Fruit fly (Drosophila melanogaster) whole organism, embryonic: ENCODE measurements around the gene Kr-h2.
A peak's percentile ranks its signal among the peaks of the same experiment; 100 is the strongest.

Experiments used
- CG10366 ChIP-seq: fragments of 200-800 bp; sonication (Bioruptor generic); IDR thresholded peaks from 2 replicates; pipeline ENCODE4 v1.3.6; 2022; ENCODE audit warnings: missing biosample characterization, missing genetic modification characterization
- CG11247 ChIP-seq: fragments of 200-800 bp; sonication (Bioruptor generic); IDR thresholded peaks from 2 replicates; pipeline ENCODE4 v1.3.6; 2022; ENCODE audit warnings: missing biosample characterization, missing genetic modification characterization
- CG12299 ChIP-seq: fragments of 200-800 bp; sonication (Bioruptor generic); optimal IDR thresholded peaks from 2 replicates; lab custom pipeline; 2018; ENCODE audit warnings: missing biosample characterization, mild to moderate bottlenecking, missing genetic modification characterization
- CG13624 ChIP-seq: fragments of 200-800 bp; sonication (Bioruptor generic); optimal IDR thresholded peaks from 2 replicates; lab custom pipeline; 2016; ENCODE audit warnings: missing biosample characterization, missing genetic modification characterization
- CG17385 ChIP-seq: fragments of 200-800 bp; sonication (Bioruptor generic); optimal IDR thresholded peaks from 3 replicates; lab custom pipeline; 2018; ENCODE audit warnings: missing biosample characterization, mild to moderate bottlenecking, missing genetic modification characterization
- CG17912 ChIP-seq: fragments of 200-800 bp; sonication (Bioruptor generic); optimal IDR thresholded peaks from 2 replicates; lab custom pipeline; 2018; ENCODE audit warnings: missing biosample characterization, mild to moderate bottlenecking, missing genetic modification characterization
- CG1832 ChIP-seq: fragments of 200-800 bp; sonication (Bioruptor generic); optimal IDR thresholded peaks from 2 replicates; lab custom pipeline; 2017; ENCODE audit warnings: missing biosample characterization, mild to moderate bottlenecking, missing genetic modification characterization, inconsistent platforms
- CG2120 ChIP-seq: fragments of 200-800 bp; sonication (Bioruptor generic); optimal IDR thresholded peaks from 3 replicates; lab custom pipeline; 2016; ENCODE audit warnings: missing biosample characterization, missing genetic modification characterization
- CG3163 ChIP-seq: fragments of 200-800 bp; sonication (Bioruptor generic); optimal IDR thresholded peaks from 3 replicates; lab custom pipeline; 2016; ENCODE audit warnings: missing biosample characterization, missing genetic modification characterization
- CG4424 ChIP-seq: fragments of 200-800 bp; sonication (Bioruptor generic); optimal IDR thresholded peaks from 3 replicates; lab custom pipeline; 2016; ENCODE audit warnings: missing biosample characterization, missing genetic modification characterization
- CG4730 ChIP-seq: fragments of 200-800 bp; sonication (Bioruptor generic); IDR thresholded peaks from 2 replicates; pipeline ENCODE4 v1.3.6; 2022; ENCODE audit warnings: missing biosample characterization, missing genetic modification characterization
- CG8359 ChIP-seq: fragments of 200-800 bp; sonication (Bioruptor generic); optimal IDR thresholded peaks from 2 replicates; lab custom pipeline; 2017; ENCODE audit warnings: missing biosample characterization, mild to moderate bottlenecking, missing genetic modification characterization, borderline replicate concordance
- CG8388 ChIP-seq: fragments of 200-800 bp; sonication (Bioruptor generic); optimal IDR thresholded peaks from 2 replicates; lab custom pipeline; 2019; ENCODE audit warnings: missing biosample characterization, mild to moderate bottlenecking, missing genetic modification characterization, moderate library complexity
- CG9609 ChIP-seq: fragments of 200-800 bp; sonication (Bioruptor generic); optimal IDR thresholded peaks from 3 replicates; lab custom pipeline; 2016; ENCODE audit warnings: missing biosample characterization, missing genetic modification characterization
- CG9876 ChIP-seq: fragments of 200-800 bp; sonication (Bioruptor generic); optimal IDR thresholded peaks from 2 replicates; lab custom pipeline; 2016; ENCODE audit warnings: missing biosample characterization, missing genetic modification characterization
- CG9932 ChIP-seq: fragments of 200-800 bp; sonication (Bioruptor generic); IDR thresholded peaks from 2 replicates; pipeline ENCODE4 v1.3.6; 2022; ENCODE audit warnings: missing biosample characterization, missing genetic modification characterization
- D19A ChIP-seq: fragments of 200-800 bp; optimal IDR thresholded peaks from 3 replicates; lab custom pipeline; 2019; ENCODE audit warnings: missing biosample characterization, mild to moderate bottlenecking, missing genetic modification characterization, moderate library complexity
- Dad ChIP-seq: fragments of 200-800 bp; sonication (Bioruptor generic); optimal IDR thresholded peaks from 3 replicates; lab custom pipeline; 2016; ENCODE audit warnings: missing biosample characterization, missing genetic modification characterization
- ERR ChIP-seq: fragments of 200-800 bp; sonication (Bioruptor generic); optimal IDR thresholded peaks from 2 replicates; lab custom pipeline; 2016; ENCODE audit warnings: missing biosample characterization, missing genetic modification characterization
- Elba2 ChIP-seq: fragments of 200-800 bp; sonication (Bioruptor generic); optimal IDR thresholded peaks from 3 replicates; lab custom pipeline; 2016; ENCODE audit warnings: missing biosample characterization, missing genetic modification characterization
- Nf-YB ChIP-seq: fragments of 200-800 bp; sonication (Bioruptor generic); optimal IDR thresholded peaks from 3 replicates; lab custom pipeline; 2019; ENCODE audit warnings: missing biosample characterization, mild to moderate bottlenecking, missing genetic modification characterization, moderate library complexity
- Pdp1 ChIP-seq, 2 experiments: fragments of 200-800 bp; sonication (Bioruptor generic); optimal IDR thresholded peaks; 3 replicates each; lab custom pipeline; 2016; ENCODE audit warnings: missing biosample characterization in 2 of 2, missing genetic modification characterization in 2 of 2, mild to moderate bottlenecking in 1 of 2, moderate library complexity in 1 of 2
- Xrp1 ChIP-seq: fragments of 200-800 bp; sonication (Bioruptor generic); IDR thresholded peaks from 2 replicates; pipeline ENCODE4 v1.3.6; 2022; ENCODE audit warnings: missing biosample characterization, missing genetic modification characterization
- amos ChIP-seq: fragments of 200-800 bp; sonication (Bioruptor generic); IDR thresholded peaks from 2 replicates; pipeline ENCODE4 v1.3.6; 2022; ENCODE audit warnings: missing biosample characterization, missing genetic modification characterization; ENCODE audit not compliant: partially characterized antibody
- cg ChIP-seq: fragments of 200-800 bp; sonication (Bioruptor generic); optimal IDR thresholded peaks from 3 replicates; lab custom pipeline; 2019; ENCODE audit warnings: missing biosample characterization, mild to moderate bottlenecking, missing genetic modification characterization, moderate library complexity
- chn ChIP-seq: fragments of 200-800 bp; sonication (Bioruptor generic); optimal IDR thresholded peaks from 2 replicates; lab custom pipeline; 2016; ENCODE audit warnings: missing biosample characterization, missing genetic modification characterization
- croc ChIP-seq: fragments of 200-800 bp; sonication (Bioruptor generic); conservative IDR thresholded peaks from 3 replicates; pipeline ENCODE4 v1.3.6; 2022; ENCODE audit warnings: missing biosample characterization, missing genetic modification characterization
- crol ChIP-seq: fragments of 200-800 bp; sonication (Bioruptor generic); IDR thresholded peaks from 2 replicates; pipeline ENCODE4 v1.3.6; 2022; ENCODE audit warnings: missing biosample characterization, missing genetic modification characterization
- ftz-f1 ChIP-seq: fragments of 200-800 bp; sonication (Bioruptor generic); optimal IDR thresholded peaks from 2 replicates; lab custom pipeline; 2016; ENCODE audit warnings: missing biosample characterization, missing genetic modification characterization
- gfzf ChIP-seq: fragments of 200-800 bp; sonication (Bioruptor generic); optimal IDR thresholded peaks from 2 replicates; lab custom pipeline; 2016; ENCODE audit warnings: missing biosample characterization, mild to moderate bottlenecking, missing genetic modification characterization, moderate library complexity
- ham ChIP-seq: fragments of 200-800 bp; sonication (Bioruptor generic); IDR thresholded peaks from 2 replicates; pipeline ENCODE4 v1.3.6; 2022; ENCODE audit warnings: missing biosample characterization, missing genetic modification characterization
- jumu ChIP-seq: fragments of 200-800 bp; sonication (Bioruptor generic); optimal IDR thresholded peaks from 3 replicates; lab custom pipeline; 2016; ENCODE audit warnings: missing biosample characterization, missing genetic modification characterization
- kah ChIP-seq: fragments of 200-800 bp; sonication (Bioruptor generic); optimal IDR thresholded peaks from 2 replicates; lab custom pipeline; 2018; ENCODE audit warnings: missing biosample characterization, mild to moderate bottlenecking, missing genetic modification characterization
- lmd ChIP-seq: fragments of 200-800 bp; sonication (Bioruptor generic); IDR thresholded peaks from 2 replicates; pipeline ENCODE4 v1.3.6; 2022; ENCODE audit warnings: missing biosample characterization, missing genetic modification characterization
- luna ChIP-seq: fragments of 200-800 bp; sonication (Bioruptor generic); optimal IDR thresholded peaks from 2 replicates; lab custom pipeline; 2016; ENCODE audit warnings: missing biosample characterization, missing genetic modification characterization
- nau ChIP-seq: fragments of 200-800 bp; sonication (Bioruptor generic); optimal IDR thresholded peaks from 3 replicates; lab custom pipeline; 2017; ENCODE audit warnings: missing biosample characterization, mild to moderate bottlenecking, missing genetic modification characterization, missing genetic modification reagents
- nerfin-2 ChIP-seq: fragments of 200-800 bp; sonication (Bioruptor generic); IDR thresholded peaks from 2 replicates; pipeline ENCODE4 v1.3.6; 2022; ENCODE audit warnings: missing biosample characterization, missing genetic modification characterization; ENCODE audit not compliant: partially characterized antibody
- pfk ChIP-seq: fragments of 200-800 bp; sonication (Bioruptor generic); optimal IDR thresholded peaks from 2 replicates; lab custom pipeline; 2018; ENCODE audit warnings: missing biosample characterization, mild to moderate bottlenecking, missing genetic modification characterization, moderate library complexity
- pita ChIP-seq: fragments of 200-800 bp; sonication (Bioruptor generic); optimal IDR thresholded peaks from 2 replicates; lab custom pipeline; 2017; ENCODE audit warnings: missing biosample characterization, mild to moderate bottlenecking, missing genetic modification characterization
- pnt ChIP-seq: fragments of 200-800 bp; sonication (Bioruptor generic); optimal IDR thresholded peaks from 3 replicates; lab custom pipeline; 2016; ENCODE audit warnings: missing biosample characterization, missing genetic modification characterization
- pum ChIP-seq: fragments of 200-800 bp; sonication (Bioruptor generic); optimal IDR thresholded peaks from 2 replicates; lab custom pipeline; 2016; ENCODE audit warnings: missing biosample characterization, missing genetic modification characterization
- sim ChIP-seq: fragments of 200-800 bp; sonication (Bioruptor generic); IDR thresholded peaks from 2 replicates; pipeline ENCODE4 v1.3.6; 2022; ENCODE audit warnings: missing biosample characterization, missing genetic modification characterization
- slou ChIP-seq: fragments of 200-800 bp; sonication (Bioruptor generic); optimal IDR thresholded peaks from 3 replicates; lab custom pipeline; 2016; ENCODE audit warnings: missing biosample characterization, missing genetic modification characterization
- slp2 ChIP-seq: fragments of 200-800 bp; sonication (Bioruptor generic); optimal IDR thresholded peaks from 2 replicates; lab custom pipeline; 2016; ENCODE audit warnings: missing biosample characterization, missing genetic modification characterization
- so ChIP-seq: fragments of 200-800 bp; sonication (Bioruptor generic); IDR thresholded peaks from 3 replicates; pipeline ENCODE4 v1.3.6; 2022; ENCODE audit warnings: missing biosample characterization, missing genetic modification characterization
- toy ChIP-seq: fragments of 200-800 bp; sonication (Bioruptor generic); IDR thresholded peaks from 2 replicates; pipeline ENCODE4 v1.3.6; 2022; ENCODE audit warnings: missing biosample characterization, missing genetic modification characterization
- vnd ChIP-seq: fragments of 200-800 bp; sonication (Bioruptor generic); IDR thresholded peaks from 3 replicates; pipeline ENCODE4 v1.3.6; 2022; ENCODE audit warnings: missing biosample characterization, missing genetic modification characterization; ENCODE audit not compliant: partially characterized antibody
- wor ChIP-seq: fragments of 200-800 bp; sonication (Bioruptor generic); IDR thresholded peaks from 2 replicates; pipeline ENCODE4 v1.3.6; 2022; ENCODE audit warnings: missing biosample characterization, missing genetic modification characterization
- zf30C ChIP-seq: fragments of 200-800 bp; sonication (Bioruptor generic); optimal IDR thresholded peaks from 3 replicates; lab custom pipeline; 2018; ENCODE audit warnings: missing biosample characterization, mild to moderate bottlenecking, missing genetic modification characterization
- zfh2 ChIP-seq: fragments of 200-800 bp; sonication (Bioruptor generic); optimal IDR thresholded peaks from 2 replicates; lab custom pipeline; 2016; ENCODE audit warnings: missing biosample characterization, missing genetic modification characterization

Kr-h2 gene

DNA sequence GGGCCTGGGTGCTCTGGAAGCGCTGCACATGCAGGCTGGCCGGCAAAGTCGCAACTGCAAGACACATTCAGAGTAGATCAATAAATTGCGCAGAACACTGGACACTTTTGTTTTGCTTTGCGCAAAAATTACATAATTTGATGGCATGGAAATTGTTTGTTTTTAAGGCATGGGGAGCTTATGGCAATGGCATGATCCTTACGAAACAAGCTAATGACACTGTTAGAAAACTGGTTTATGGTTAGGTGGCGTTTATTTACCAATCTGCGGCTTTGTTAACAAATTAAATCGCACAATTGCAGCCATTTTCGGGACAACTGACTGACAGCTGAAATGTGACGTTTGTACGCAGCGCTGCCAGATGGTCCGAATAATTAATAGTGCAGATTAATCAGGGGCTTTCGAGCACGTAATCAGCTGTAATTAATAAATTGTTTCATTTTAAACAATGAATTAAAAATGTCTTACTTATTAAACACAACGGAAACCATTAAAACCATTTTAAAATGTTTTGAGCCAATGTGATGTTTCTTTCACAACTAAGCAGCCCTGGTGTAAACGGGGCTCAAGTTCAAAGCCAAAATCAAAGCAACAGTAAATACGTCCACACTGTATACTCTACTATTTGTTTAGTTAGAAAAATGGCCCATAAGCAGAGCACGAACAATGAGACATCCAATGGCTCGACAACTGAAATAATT is 8.3 kb upstream of the Kr-h2 start, which contains the start of the genes ND-51 and CG13994 (continued):
- peak; percentile 11 for TF ChIP-seq CG8359 (GFP tag; lab: Kevin White, UChicago)
- peak; percentile 69 for TF ChIP-seq croc
- peak; percentile 66 for TF ChIP-seq CG11247 (GFP tag; lab: Robert Waterston, UW)
- TF ChIP-seq pita (GFP tag; lab: Kevin White, UChicago), result no peak
- TF ChIP-seq jumu (GFP tag; lab: Kevin White, UChicago), result peak; percentile 86
- TF ChIP-seq ham, result no peak
- TF ChIP-seq pfk (GFP tag; lab: Kevin White, UChicago), result peak; percentile 52
- TF ChIP-seq zfh2 (GFP tag; lab: Kevin White, UChicago), result peak; percentile 79
- TF ChIP-seq pnt (GFP tag; lab: Kevin White, UChicago), result peak; percentile 87
- peak; percentile 83 for TF ChIP-seq ERR (GFP tag; lab: Kevin White, UChicago)
- peak; percentile 90 for TF ChIP-seq pum
- peak; percentile 63 for TF ChIP-seq chn (GFP tag; lab: Kevin White, UChicago)
- TF ChIP-seq CG17912 (GFP tag; lab: Kevin White, UChicago), result peak; percentile 75
- peak; percentile 67 for TF ChIP-seq slp2 (GFP tag; lab: Kevin White, UChicago)
- peak; percentile 86 for TF ChIP-seq CG13624
- TF ChIP-seq toy (GFP tag; lab: Robert Waterston, UW), result peak; percentile 45; the same call in 1 of the 2 replicates
- peak; percentile 71 for TF ChIP-seq CG4424 (GFP tag; lab: Kevin White, UChicago)
- peak; percentile 89 for TF ChIP-seq CG9932 (GFP tag; lab: Robert Waterston, UW)
- peak; percentile 34 for TF ChIP-seq kah (GFP tag; lab: Kevin White, UChicago)
- peak; percentile 94 for TF ChIP-seq Elba2 (GFP tag; lab: Kevin White, UChicago)
- TF ChIP-seq CG4730, result peak; percentile 73
- TF ChIP-seq gfzf (GFP tag; lab: Kevin White, UChicago), result peak; percentile 73
- no peak for TF ChIP-seq zf30C (GFP tag; lab: Kevin White, UChicago)
- peak; percentile 90 for TF ChIP-seq CG2120 (GFP tag; lab: Kevin White, UChicago)
- TF ChIP-seq cg (GFP tag; lab: Kevin White, UChicago), result no peak
- peak; percentile 82 for TF ChIP-seq CG9609 (GFP tag; lab: Kevin White, UChicago)
- TF ChIP-seq Pdp1 (GFP tag; optimal IDR thresholded peaks at IDR 0.05; lab: Kevin White, UChicago), result peak; percentile 90 to 94
- no peak for TF ChIP-seq amos (GFP tag; lab: Robert Waterston, UW)
- peak; percentile 29; the same call in 1 of the 2 replicates for TF ChIP-seq wor
- TF ChIP-seq luna (GFP tag; lab: Kevin White, UChicago), result peak; percentile 71
- TF ChIP-seq CG1832 (GFP tag; lab: Kevin White, UChicago), result no peak
- TF ChIP-seq so, result peak; percentile 75; the same call in 1 of the 3 replicates
- TF ChIP-seq CG17385 (GFP tag; lab: Kevin White, UChicago), result peak; percentile 60
- TF ChIP-seq vnd (GFP tag; lab: Robert Waterston, UW), result no peak
- peak; percentile 68 for TF ChIP-seq CG3163 (GFP tag; lab: Kevin White, UChicago)
- peak; percentile 35 for TF ChIP-seq ftz-f1 (GFP tag; lab: Kevin White, UChicago)
- peak; percentile 80 for TF ChIP-seq CG8388 (GFP tag; lab: Kevin White, UChicago)
- no peak for TF ChIP-seq nerfin-2 (GFP tag; lab: Robert Waterston, UW)
- TF ChIP-seq slou, result peak; percentile 84
- 0 out of 2 replicates have a peak, but pooled peaks have one; percentile 16 for TF ChIP-seq sim
- peak; percentile 85 for TF ChIP-seq CG12299
- peak; percentile 36 for TF ChIP-seq CG9876 (GFP tag; lab: Kevin White, UChicago)
- TF ChIP-seq lmd, result peak; percentile 80
- TF ChIP-seq crol, result no peak
- TF ChIP-seq Nf-YB (GFP tag; lab: Kevin White, UChicago), result peak; percentile 53
- peak; percentile 77 for TF ChIP-seq CG10366 (GFP tag; lab: Robert Waterston, UW)
- TF ChIP-seq Dad, result peak; percentile 79
- no peak for TF ChIP-seq nau
- TF ChIP-seq D19A, result peak; percentile 94
- peak; percentile 85 for TF ChIP-seq Xrp1 (GFP tag; lab: Robert Waterston, UW)
